Worm (Caenorhabditis elegans): ENCODE results near the gene nhr-223.
A peak's percentile ranks its signal among the peaks of the same experiment; 100 is the strongest.
"Not testable (repeated sequence)": the region's sequence is repeated elsewhere in the genome, so short reads cannot be mapped to it uniquely, and the experiment has no call there.

The nhr-223 gene

ce11 chrV:15752049-15752448 lies 44.1 kb upstream of the nhr-223 start, which contains the start of gene str-43:
Gene str-43 (minus strand): TSS chrV:15752149.
- TF ChIP-seq nfyb-1 (GFP tag; IDR thresholded peaks at IDR 0.05), result no peak
- no peak for TF ChIP-seq ztf-3 (GFP tag; optimal IDR thresholded peaks at IDR 0.05)
- TF ChIP-seq Y53F4B.3 (GFP tag; IDR thresholded peaks at IDR 0.05), result no peak

- not testable (repeated sequence) for TF ChIP-seq D2030.7 (GFP tag; IDR thresholded peaks at IDR 0.05); ztf-25 (GFP tag; IDR thresholded peaks at IDR 0.05); xnd-1 (tag; optimal IDR thresholded peaks at IDR 0.05)
These were observed 43.2 kb upstream of the nhr-223 start, which contains the start of gene str-5 for ce11 chrV:15752941-15753340. Gene str-5 (plus strand): TSS chrV:15753241.

ce11 chrV:15754731-15755130 lies 41.5 kb upstream of the nhr-223 start, which contains the start of gene str-8:
Gene str-8 (plus strand): TSS chrV:15755031.
- TF ChIP-seq F57C9.4 (tag; optimal IDR thresholded peaks at IDR 0.05); ceh-58 (GFP tag; IDR thresholded peaks at IDR 0.05); ceh-40 (GFP tag; IDR thresholded peaks at IDR 0.05): not testable (repeated sequence)

ce11 chrV:15757645-15758044 lies 38.5 kb upstream of the nhr-223 start:
- TF ChIP-seq lin-54 (GFP tag; optimal IDR thresholded peaks at IDR 0.05), result no peak
- TF ChIP-seq atf-7 (tag; optimal IDR thresholded peaks at IDR 0.05), result no peak
- TF ChIP-seq ccch-3 (GFP tag; optimal IDR thresholded peaks at IDR 0.05), result no peak
- no peak for TF ChIP-seq aptf-3 (GFP tag; IDR thresholded peaks at IDR 0.05)
- no peak for TF ChIP-seq ztf-3 (GFP tag; optimal IDR thresholded peaks at IDR 0.05)
- no peak for TF ChIP-seq snpc-3.4 (tag; optimal IDR thresholded peaks at IDR 0.05)
- TF ChIP-seq B0336.3 (GFP tag; IDR thresholded peaks at IDR 0.05), result no peak
- no peak for TF ChIP-seq T07F8.4 (tag; optimal IDR thresholded peaks at IDR 0.05)
- TF ChIP-seq dpl-1 (GFP tag; optimal IDR thresholded peaks at IDR 0.05), result no peak
- TF ChIP-seq ekl-4 (GFP tag; IDR thresholded peaks at IDR 0.05), result no peak
- TF ChIP-seq ZK185.1 (tag; optimal IDR thresholded peaks at IDR 0.05; ENCODE audit: poor library complexity, severe bottlenecking), result no peak
- TF ChIP-seq F37B4.10 (GFP tag; IDR thresholded peaks at IDR 0.05), result no peak
- no peak for TF ChIP-seq lin-35 (GFP tag; optimal IDR thresholded peaks at IDR 0.05)
- no peak for TF ChIP-seq C06A6.2 (GFP tag; conservative IDR thresholded peaks at IDR 0.05)
- no peak for TF ChIP-seq nhr-90 (tag; optimal IDR thresholded peaks at IDR 0.05)

ce11 chrV:15758449-15758848 lies 37.7 kb upstream of the nhr-223 start, which contains the start of gene str-9:
Gene str-9 (plus strand): TSS chrV:15758749.
- TF ChIP-seq ccch-3 (GFP tag; optimal IDR thresholded peaks at IDR 0.05) (no peak), bed-2 (GFP tag; IDR thresholded peaks at IDR 0.05) (no peak), lag-1 (GFP tag; IDR thresholded peaks at IDR 0.05) (no peak), aptf-3 (GFP tag; IDR thresholded peaks at IDR 0.05) (no peak), bed-1 (GFP tag; IDR thresholded peaks at IDR 0.05) (no peak), ets-4 (GFP tag; optimal IDR thresholded peaks at IDR 0.05) (no peak), lin-54 (GFP tag; optimal IDR thresholded peaks at IDR 0.05) (no peak)

ce11 chrV:15766122-15766594 lies 30.0 kb upstream of the nhr-223 start, which contains the start of the genes haf-3 and F57A10.2:
Gene haf-3 (minus strand): TSS chrV:15766172.
Gene F57A10.2 (plus strand): TSS chrV:15766575.
- TF ChIP-seq F22D6.2 (tag; optimal IDR thresholded peaks at IDR 0.05), result peak; percentile 12
- no peak for TF ChIP-seq nhr-90 (tag; optimal IDR thresholded peaks at IDR 0.05)
- TF ChIP-seq F37B4.10 (GFP tag; IDR thresholded peaks at IDR 0.05), result no peak
- TF ChIP-seq nhr-179 (tag; optimal IDR thresholded peaks at IDR 0.05), result no peak
- TF ChIP-seq tbx-9 (tag; optimal IDR thresholded peaks at IDR 0.05; ENCODE audit: borderline replicate concordance), result no peak
- no peak for TF ChIP-seq bed-1 (GFP tag; IDR thresholded peaks at IDR 0.05)
- TF ChIP-seq somi-1 (GFP tag; optimal IDR thresholded peaks at IDR 0.05), result peak; percentile 31
- TF ChIP-seq ceh-58 (GFP tag; IDR thresholded peaks at IDR 0.05), result no peak
- peak; percentile 50 for TF ChIP-seq attf-5 (GFP tag; optimal IDR thresholded peaks at IDR 0.05)
- TF ChIP-seq rec-8 (tag; optimal IDR thresholded peaks at IDR 0.05), result no peak
- no peak for TF ChIP-seq ccch-3 (GFP tag; optimal IDR thresholded peaks at IDR 0.05)
- TF ChIP-seq F39B2.1 (GFP tag; IDR thresholded peaks at IDR 0.05), result 0 out of 2 replicates have a peak, but pooled peaks have one; percentile 45
- TF ChIP-seq egl-18 (GFP tag; IDR thresholded peaks at IDR 0.05), result no peak
- no peak for TF ChIP-seq C17E4.6 (GFP tag; IDR thresholded peaks at IDR 0.05)
- no peak for TF ChIP-seq F57C9.4 (tag; optimal IDR thresholded peaks at IDR 0.05)
- TF ChIP-seq akir-1 (GFP tag; optimal IDR thresholded peaks at IDR 0.05), result no peak
- TF ChIP-seq ceh-100 (GFP tag; IDR thresholded peaks at IDR 0.05), result peak; percentile 86
- peak; percentile 97 for TF ChIP-seq dpl-1 (GFP tag; optimal IDR thresholded peaks at IDR 0.05)
- no peak for TF ChIP-seq F52B5.7 (tag; optimal IDR thresholded peaks at IDR 0.05)
